Worm (Caenorhabditis elegans) whole organism, early embryonic: ENCODE measurements around the gene hum-6.

ENCODE experiments used
- B0310.2 ChIP-seq: sonication (generic microtip); optimal IDR thresholded peaks from 2 replicates; lab custom pipeline; 2016; ENCODE audit warnings: mild to moderate bottlenecking, missing genetic modification characterization, missing compliant biosample characterization
- F13C5.2 ChIP-seq: sonication (generic microtip); optimal IDR thresholded peaks from 2 replicates; lab custom pipeline; 2017; ENCODE audit warnings: mild to moderate bottlenecking, missing genetic modification characterization, inconsistent platforms, missing compliant biosample characterization
- aly-1 ChIP-seq: sonication (generic microtip); optimal IDR thresholded peaks from 2 replicates; lab custom pipeline; 2016; ENCODE audit warnings: missing genetic modification characterization, missing compliant biosample characterization
- ama-1 ChIP-seq: fragments of 150-350 bp; optimal IDR thresholded peaks from 2 replicates; lab custom pipeline; 2014
- ceh-13 ChIP-seq: fragments of 200-800 bp; sonication (Bioruptor generic); optimal IDR thresholded peaks from 2 replicates; lab custom pipeline; 2018; ENCODE audit warnings: mild to moderate bottlenecking, missing genetic modification characterization, missing compliant biosample characterization
- ceh-36 ChIP-seq: sonication (generic microtip); optimal IDR thresholded peaks from 2 replicates; lab custom pipeline; 2016; ENCODE audit warnings: missing genetic modification characterization, inconsistent platforms, missing compliant biosample characterization
- ets-7 ChIP-seq: sonication (generic microtip); optimal IDR thresholded peaks from 2 replicates; lab custom pipeline; 2016; ENCODE audit warnings: missing genotype, missing genetic modification characterization, missing compliant biosample characterization
- flt-1 ChIP-seq: fragments of 200-800 bp; sonication (Bioruptor generic); IDR thresholded peaks from 2 replicates; pipeline ENCODE4 v1.3.6; 2022; ENCODE audit warnings: missing genetic modification characterization, missing compliant biosample characterization
- hmbx-1 ChIP-seq: sonication (generic microtip); optimal IDR thresholded peaks from 2 replicates; lab custom pipeline; 2016; ENCODE audit warnings: mild to moderate bottlenecking, missing genetic modification characterization, missing compliant biosample characterization
- hmg-4 ChIP-seq: fragments of 200-800 bp; sonication (Bioruptor generic); optimal IDR thresholded peaks from 2 replicates; lab custom pipeline; 2018; ENCODE audit warnings: mild to moderate bottlenecking, missing genetic modification characterization, missing compliant biosample characterization
- hnd-1 ChIP-seq: sonication (generic microtip); optimal IDR thresholded peaks from 2 replicates; lab custom pipeline; 2016; ENCODE audit warnings: missing genetic modification characterization, missing compliant biosample characterization
- pes-1 ChIP-seq: fragments of 200-800 bp; sonication (Bioruptor generic); IDR thresholded peaks from 2 replicates; pipeline ENCODE4 v1.3.6; 2022; ENCODE audit warnings: missing genetic modification reagents, missing genetic modification characterization, missing compliant biosample characterization
- scrt-1 ChIP-seq: fragments of 200-800 bp; sonication (Bioruptor generic); IDR thresholded peaks from 2 replicates; pipeline ENCODE4 v1.3.6; 2022; ENCODE audit warnings: missing genetic modification characterization, missing compliant biosample characterization
- sea-1 ChIP-seq: fragments of 200-800 bp; sonication (Bioruptor generic); conservative IDR thresholded peaks from 2 replicates; pipeline ENCODE4 v1.3.6; 2022; ENCODE audit warnings: missing genetic modification characterization, missing compliant biosample characterization
- tbx-11 ChIP-seq: fragments of 200-800 bp; sonication (Bioruptor generic); IDR thresholded peaks from 2 replicates; pipeline ENCODE4 v1.3.6; 2022; ENCODE audit warnings: missing genetic modification characterization, missing compliant biosample characterization
- tbx-37 ChIP-seq: fragments of 200-800 bp; sonication (Bioruptor generic); conservative IDR thresholded peaks from 2 replicates; pipeline ENCODE4 v1.3.6; 2022; ENCODE audit warnings: missing genetic modification reagents, missing genetic modification characterization, missing compliant biosample characterization
- tra-4 ChIP-seq: sonication (generic microtip); optimal IDR thresholded peaks from 2 replicates; lab custom pipeline; 2017; ENCODE audit warnings: missing genetic modification characterization, missing compliant biosample characterization

hum-6 gene

ce11 chrX:2301821-2302220 is 1.1 kb upstream of the hum-6 start:
- TF ChIP-seq B0310.2 (tag; lab: Kevin White, UChicago) (no peak), flt-1 (no peak), sea-1 (GFP tag; lab: Robert Waterston, UW) (no peak), ama-1 (lab: Kevin White, UChicago) (no peak), tbx-37 (no peak), ceh-13 (GFP tag; lab: Kevin White, UChicago) (no peak), hnd-1 (tag; lab: Kevin White, UChicago) (no peak), ets-7 (no peak), tra-4 (no peak), hmg-4 (GFP tag; lab: Kevin White, UChicago) (no peak), aly-1 (no peak), tbx-11 (GFP tag; lab: Robert Waterston, UW) (no peak), F13C5.2 (tag; lab: Kevin White, UChicago) (no peak), hmbx-1 (tag; lab: Kevin White, UChicago) (no peak), ceh-36 (tag; lab: Kevin White, UChicago) (no peak), pes-1 (GFP tag; lab: Robert Waterston, UW) (no peak), scrt-1 (GFP tag; lab: Robert Waterston, UW) (no peak)

DNA sequence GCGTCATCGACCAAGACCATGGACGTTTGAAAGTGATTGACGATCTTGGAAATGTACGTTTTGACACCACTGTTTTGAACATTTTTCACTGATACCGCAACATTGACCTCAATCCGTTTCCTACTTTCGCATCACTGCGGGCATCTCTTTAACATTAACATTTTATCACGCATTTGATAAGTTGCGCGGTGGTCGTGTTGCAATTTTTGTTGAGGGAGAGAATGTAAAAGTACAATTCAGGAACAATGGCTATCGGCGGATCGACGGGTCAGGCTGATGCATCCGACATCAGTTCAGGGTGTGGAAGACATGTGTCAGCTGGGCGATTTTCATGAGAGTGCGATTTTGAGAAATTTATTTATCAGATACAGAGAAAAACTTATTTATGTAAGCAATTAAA is 371 bp downstream of the hum-6 start:
- TF ChIP-seq tbx-11 (GFP tag; lab: Robert Waterston, UW), result no peak
- no peak for TF ChIP-seq ets-7
- TF ChIP-seq B0310.2 (tag; lab: Kevin White, UChicago), result no peak
- TF ChIP-seq tra-4, result no peak
- TF ChIP-seq flt-1, result no peak
- no peak for TF ChIP-seq ceh-13 (GFP tag; lab: Kevin White, UChicago)
- TF ChIP-seq aly-1, result no peak
- no peak for TF ChIP-seq tbx-37
- TF ChIP-seq ceh-36 (tag; lab: Kevin White, UChicago), result no peak
- no peak for TF ChIP-seq hmg-4 (GFP tag; lab: Kevin White, UChicago)
- no peak for TF ChIP-seq ama-1 (lab: Kevin White, UChicago)
- no peak for TF ChIP-seq hnd-1 (tag; lab: Kevin White, UChicago)
- no peak for TF ChIP-seq scrt-1 (GFP tag; lab: Robert Waterston, UW)
- TF ChIP-seq hmbx-1 (tag; lab: Kevin White, UChicago), result no peak

- TF ChIP-seq tbx-11 (GFP tag; lab: Robert Waterston, UW), result no peak
- no peak for TF ChIP-seq sea-1 (GFP tag; lab: Robert Waterston, UW)
- TF ChIP-seq scrt-1 (GFP tag; lab: Robert Waterston, UW), result no peak
- no peak for TF ChIP-seq tra-4
- no peak for TF ChIP-seq ama-1 (lab: Kevin White, UChicago)
- TF ChIP-seq hnd-1 (tag; lab: Kevin White, UChicago), result no peak
- TF ChIP-seq flt-1, result no peak
- no peak for TF ChIP-seq aly-1
- no peak for TF ChIP-seq pes-1 (GFP tag; lab: Robert Waterston, UW)
- no peak for TF ChIP-seq ceh-36 (tag; lab: Kevin White, UChicago)
- TF ChIP-seq B0310.2 (tag; lab: Kevin White, UChicago), result no peak
- no peak for TF ChIP-seq F13C5.2 (tag; lab: Kevin White, UChicago)
- TF ChIP-seq tbx-37, result no peak
- no peak for TF ChIP-seq hmg-4 (GFP tag; lab: Kevin White, UChicago)
- TF ChIP-seq ets-7, result no peak
- TF ChIP-seq ceh-13 (GFP tag; lab: Kevin White, UChicago), result no peak
- TF ChIP-seq hmbx-1 (tag; lab: Kevin White, UChicago), result no peak
Observed at ce11 chrX:2304496-2304895, 1.6 kb downstream of the hum-6 start.

- TF ChIP-seq aly-1 (no peak), tbx-11 (GFP tag; lab: Robert Waterston, UW) (no peak), F13C5.2 (tag; lab: Kevin White, UChicago) (no peak), scrt-1 (GFP tag; lab: Robert Waterston, UW) (no peak), hmbx-1 (tag; lab: Kevin White, UChicago) (no peak), tra-4 (no peak), hnd-1 (tag; lab: Kevin White, UChicago) (no peak), ama-1 (lab: Kevin White, UChicago) (no peak), sea-1 (GFP tag; lab: Robert Waterston, UW) (no peak), ceh-13 (GFP tag; lab: Kevin White, UChicago) (no peak), pes-1 (GFP tag; lab: Robert Waterston, UW) (no peak), ets-7 (no peak), hmg-4 (GFP tag; lab: Kevin White, UChicago) (no peak), tbx-37 (no peak), ceh-36 (tag; lab: Kevin White, UChicago) (no peak), B0310.2 (tag; lab: Kevin White, UChicago) (no peak)
Observed at ce11 chrX:2316205-2316604, 13.3 kb downstream of the hum-6 start.

DNA sequence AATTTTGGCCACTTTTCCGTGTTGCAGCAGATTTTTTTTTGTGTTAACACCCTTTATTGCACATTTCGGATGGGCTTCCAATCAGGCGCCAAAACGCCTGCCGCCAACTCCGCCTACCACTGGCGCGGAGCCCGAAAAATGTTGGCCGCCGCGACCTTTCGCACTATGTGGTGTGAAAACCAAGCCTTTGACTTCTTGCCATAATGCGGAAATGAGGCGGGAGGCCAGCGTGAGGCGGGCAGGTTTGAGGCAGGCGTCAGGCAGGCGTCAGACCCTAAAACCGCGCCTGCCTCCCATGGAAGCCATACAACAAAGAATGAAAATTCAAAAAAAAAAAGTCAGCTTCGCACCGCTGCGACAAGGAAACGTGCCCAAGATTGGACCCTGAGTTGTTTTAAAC is 14.0 kb downstream of the hum-6 start:
- no peak for TF ChIP-seq flt-1
- no peak for TF ChIP-seq aly-1
- TF ChIP-seq ceh-13 (GFP tag; lab: Kevin White, UChicago), result no peak
- no peak for TF ChIP-seq ets-7
- TF ChIP-seq hmg-4 (GFP tag; lab: Kevin White, UChicago), result no peak
- no peak for TF ChIP-seq F13C5.2 (tag; lab: Kevin White, UChicago)
- TF ChIP-seq ama-1 (lab: Kevin White, UChicago), result no peak
- TF ChIP-seq ceh-36 (tag; lab: Kevin White, UChicago), result no peak
- TF ChIP-seq scrt-1 (GFP tag; lab: Robert Waterston, UW), result no peak
- no peak for TF ChIP-seq hnd-1 (tag; lab: Kevin White, UChicago)
- no peak for TF ChIP-seq tbx-37
- no peak for TF ChIP-seq sea-1 (GFP tag; lab: Robert Waterston, UW)
- no peak for TF ChIP-seq pes-1 (GFP tag; lab: Robert Waterston, UW)
- TF ChIP-seq tbx-11 (GFP tag; lab: Robert Waterston, UW), result no peak
- no peak for TF ChIP-seq hmbx-1 (tag; lab: Kevin White, UChicago)
- no peak for TF ChIP-seq B0310.2 (tag; lab: Kevin White, UChicago)
- TF ChIP-seq tra-4, result no peak

DNA sequence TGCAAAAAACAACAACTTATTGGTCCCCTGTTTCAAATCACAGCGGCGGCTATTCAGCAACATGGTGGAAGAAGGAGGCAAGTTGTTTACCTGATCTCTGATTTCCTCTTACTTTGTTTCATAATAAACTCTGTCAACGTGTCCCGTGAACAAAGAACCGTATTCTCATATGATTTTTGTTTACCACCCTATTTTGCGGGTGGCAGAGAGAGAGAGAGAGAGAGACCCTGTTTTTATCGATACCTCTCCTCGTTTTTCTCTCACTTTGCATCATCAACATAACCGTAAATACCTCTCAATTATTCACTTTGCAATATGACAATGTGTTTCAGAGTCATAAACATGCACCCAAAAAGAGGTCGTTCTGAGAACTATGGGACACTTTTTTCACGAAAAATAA is 14.6 kb downstream of the hum-6 start:
- TF ChIP-seq scrt-1 (GFP tag; lab: Robert Waterston, UW) (no peak), sea-1 (GFP tag; lab: Robert Waterston, UW) (no peak)

- TF ChIP-seq hmbx-1 (tag; lab: Kevin White, UChicago) (no peak), ets-7 (no peak), tra-4 (no peak), ceh-36 (tag; lab: Kevin White, UChicago) (no peak), sea-1 (GFP tag; lab: Robert Waterston, UW) (no peak), hnd-1 (tag; lab: Kevin White, UChicago) (no peak), hmg-4 (GFP tag; lab: Kevin White, UChicago) (no peak), tbx-11 (GFP tag; lab: Robert Waterston, UW) (no peak), F13C5.2 (tag; lab: Kevin White, UChicago) (no peak), scrt-1 (GFP tag; lab: Robert Waterston, UW) (no peak), ceh-13 (GFP tag; lab: Kevin White, UChicago) (no peak), B0310.2 (tag; lab: Kevin White, UChicago) (no peak), ama-1 (lab: Kevin White, UChicago) (no peak), flt-1 (no peak), aly-1 (no peak)
Observed at ce11 chrX:2319238-2319637, 16.4 kb downstream of the hum-6 start, which contains the start of gene aakg-4. Gene aakg-4, minus strand, starts transcription at chrX:2319338.
